Fruit fly (Drosophila melanogaster) whole organism, prepupa: ENCODE data around the gene Rpt6.

ENCODE experiments used
- CG3032 ChIP-seq: fragments of 200-800 bp; optimal IDR thresholded peaks from 2 replicates; lab custom pipeline; 2019; ENCODE audit warnings: missing biosample characterization, mild to moderate bottlenecking, missing genetic modification characterization, moderate library complexity
- dsx ChIP-seq: fragments of 200-800 bp; optimal IDR thresholded peaks from 3 replicates; lab custom pipeline; 2019; ENCODE audit warnings: missing biosample characterization, mild to moderate bottlenecking, missing genetic modification characterization, moderate library complexity; ENCODE audit not compliant: poor library complexity, severe bottlenecking
- fkh ChIP-seq: fragments of 200-800 bp; sonication (Bioruptor generic); optimal IDR thresholded peaks from 3 replicates; lab custom pipeline; 2017; ENCODE audit warnings: missing biosample characterization, mild to moderate bottlenecking, missing genetic modification characterization, moderate library complexity
- spab ChIP-seq: fragments of 200-800 bp; sonication (Bioruptor generic); optimal IDR thresholded peaks from 2 replicates; lab custom pipeline; 2017; ENCODE audit warnings: missing biosample characterization, mild to moderate bottlenecking, missing genetic modification characterization, missing genetic modification reagents

- TF ChIP-seq dsx (GFP tag; lab: Kevin White, UChicago) (no peak), fkh (GFP tag; lab: Kevin White, UChicago) (peak; percentile 20), spab (GFP tag; lab: Kevin White, UChicago) (no peak), CG3032 (tag; lab: Kevin White, UChicago) (no peak)
Observed at dm6 chrX:21365421-21365820, 49.6 kb downstream of the Rpt6 start.
